Worm (Caenorhabditis elegans) whole organism, L3 larva: ENCODE results near the gene ttr-48.

ENCODE experiments used
- R02D3.7 ChIP-seq: fragments of 150-350 bp; optimal IDR thresholded peaks from 2 replicates; lab custom pipeline; 2014; ENCODE audit warnings: missing biosample characterization, missing genetic modification characterization
- ama-1 ChIP-seq: fragments of 150-350 bp; optimal IDR thresholded peaks from 2 replicates; lab custom pipeline; 2018
- ceh-28 ChIP-seq: fragments of 150-350 bp; optimal IDR thresholded peaks from 2 replicates; lab custom pipeline; 2014; ENCODE audit warnings: missing biosample characterization, missing genetic modification reagents, missing genetic modification characterization
- ceh-82 ChIP-seq: fragments of 150-350 bp; optimal IDR thresholded peaks from 2 replicates; lab custom pipeline; 2014; ENCODE audit warnings: missing biosample characterization, missing genetic modification characterization
- elt-2 ChIP-seq: sonication (generic microtip); optimal IDR thresholded peaks from 2 replicates; lab custom pipeline; 2016; ENCODE audit warnings: missing genetic modification reagents, mild to moderate bottlenecking, missing genetic modification characterization, missing compliant biosample characterization
- mdl-1 ChIP-seq: fragments of 150-350 bp; optimal IDR thresholded peaks from 2 replicates; lab custom pipeline; 2014; ENCODE audit warnings: missing biosample characterization, missing genetic modification characterization
- nhr-237 ChIP-seq: fragments of 150-350 bp; optimal IDR thresholded peaks from 2 replicates; lab custom pipeline; 2014; ENCODE audit warnings: missing biosample characterization, missing genetic modification characterization
- nhr-77 ChIP-seq: fragments of 150-350 bp; optimal IDR thresholded peaks from 2 replicates; lab custom pipeline; 2014; ENCODE audit warnings: missing biosample characterization, missing genetic modification characterization
- snpc-4 ChIP-seq: fragments of 150-350 bp; optimal IDR thresholded peaks from 2 replicates; lab custom pipeline; 2014; ENCODE audit warnings: missing biosample characterization, missing genetic modification characterization
- tbx-2 ChIP-seq: sonication (generic microtip); optimal IDR thresholded peaks from 2 replicates; lab custom pipeline; 2016; ENCODE audit warnings: mild to moderate bottlenecking, missing genetic modification characterization, missing compliant biosample characterization
- unc-62 ChIP-seq: fragments of 150-350 bp; sonication (generic microtip); optimal IDR thresholded peaks from 4 replicates; lab custom pipeline; 2014; ENCODE audit warnings: missing biosample characterization, missing genetic modification reagents, missing genetic modification characterization
- zag-1 ChIP-seq: fragments of 150-350 bp; optimal IDR thresholded peaks from 2 replicates; lab custom pipeline; 2014; ENCODE audit warnings: missing biosample characterization, missing genetic modification characterization

ce11 chrX:3807166-3807565, 35.1 kb downstream of the ttr-48 start, which contains the start of gene F35A5.1:
- no peak for TF ChIP-seq zag-1 (tag; lab: Kevin White, UChicago)
- TF ChIP-seq unc-62 (GFP tag; lab: Kevin White, UChicago), result no peak
- no peak for TF ChIP-seq nhr-77 (tag; lab: Kevin White, UChicago)
- TF ChIP-seq tbx-2, result no peak
- TF ChIP-seq ceh-82 (tag; lab: Kevin White, UChicago), result no peak
- no peak for TF ChIP-seq R02D3.7 (tag; lab: Kevin White, UChicago)
- TF ChIP-seq snpc-4, result no peak
- TF ChIP-seq mdl-1 (tag; lab: Kevin White, UChicago), result no peak
- TF ChIP-seq nhr-237 (tag; lab: Kevin White, UChicago), result no peak
- TF ChIP-seq ceh-28 (tag; lab: Kevin White, UChicago), result no peak
- no peak for TF ChIP-seq elt-2 (tag; lab: Kevin White, UChicago)
- TF ChIP-seq ama-1, result no peak
